Worm (Caenorhabditis elegans): Measurements from ENCODE around the gene R02F2.6.
A peak's percentile ranks its signal among the peaks of the same experiment; 100 is the strongest.

The R02F2.6 gene

DNA sequence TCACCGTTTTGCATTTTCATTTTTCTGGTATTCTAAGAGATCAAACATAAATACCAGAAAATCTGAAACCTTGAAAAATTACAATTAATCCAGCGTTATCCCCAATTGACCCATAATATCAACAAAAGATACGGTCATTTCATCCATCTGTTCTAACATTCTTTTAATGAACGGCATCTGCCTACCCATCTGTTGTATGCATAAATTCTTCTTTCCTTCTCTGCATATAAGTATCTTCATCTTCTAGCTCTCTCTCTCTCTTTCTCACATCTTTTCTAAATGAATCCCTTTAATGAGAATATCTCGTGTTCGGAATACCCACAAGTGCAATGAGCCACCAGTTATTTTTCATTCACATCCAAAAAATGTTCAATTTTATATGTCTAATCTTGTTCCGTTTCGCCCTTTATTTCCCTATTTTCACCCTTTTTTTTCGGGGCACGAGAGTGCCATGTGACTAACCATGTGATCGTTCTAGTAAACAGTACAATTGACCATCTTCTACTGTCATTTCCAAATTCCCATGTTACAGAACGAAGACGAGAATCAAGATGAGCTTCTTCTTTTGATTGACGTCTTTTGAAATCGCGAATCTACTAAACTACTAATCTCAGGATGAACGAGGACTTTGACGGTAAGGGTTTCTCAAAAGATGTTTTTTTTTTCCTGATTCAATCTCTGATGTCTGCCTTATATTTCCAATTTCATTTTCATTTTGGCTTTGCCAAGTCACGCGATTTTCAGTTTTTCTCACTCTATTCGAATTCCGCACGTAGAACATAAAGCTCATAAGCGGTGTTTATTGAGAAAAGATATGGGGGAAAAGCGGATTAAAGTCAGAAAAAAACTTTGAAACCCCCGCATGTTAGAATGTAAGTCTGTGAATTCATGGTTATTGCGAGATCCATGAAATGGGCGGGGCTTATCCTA, 22.9 kb upstream of the R02F2.6 start, which contains the start of gene R02F2.1:
R02F2.1 (plus strand) TSS at position 528 of the 930 bp plus-strand sequence.
- TF ChIP-seq tbx-37 (GFP tag; conservative IDR thresholded peaks at IDR 0.05) (no peak), ceh-13 (GFP tag; optimal IDR thresholded peaks at IDR 0.05) (no peak), sea-1 (GFP tag; conservative IDR thresholded peaks at IDR 0.05) (no peak), hnd-1 (tag; optimal IDR thresholded peaks at IDR 0.05) (no peak)

DNA sequence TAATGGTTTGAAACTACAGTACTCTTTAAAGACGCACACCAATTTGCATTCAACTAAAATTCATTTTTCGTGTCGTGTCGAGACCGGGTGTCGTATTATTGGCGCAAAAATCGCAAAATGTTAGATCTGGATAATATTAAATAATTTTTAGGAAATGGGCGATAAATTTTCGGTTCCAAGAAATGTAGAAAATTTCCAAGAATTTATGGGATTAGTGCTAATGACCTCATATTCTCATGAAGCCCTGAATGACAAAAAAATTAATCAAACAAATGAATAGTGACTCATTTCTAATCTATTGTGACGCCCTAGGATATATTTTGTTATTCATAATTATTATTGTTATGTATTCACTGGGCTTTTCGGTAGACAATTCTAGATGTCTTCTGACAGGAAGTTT, 22.0 kb upstream of the R02F2.6 start:
- TF ChIP-seq aly-1 (tag; optimal IDR thresholded peaks at IDR 0.05): no peak
- no peak for TF ChIP-seq hmg-4 (GFP tag; optimal IDR thresholded peaks at IDR 0.05)
- no peak for TF ChIP-seq ceh-13 (GFP tag; optimal IDR thresholded peaks at IDR 0.05)
- TF ChIP-seq F13C5.2 (tag; optimal IDR thresholded peaks at IDR 0.05): no peak
- no peak for TF ChIP-seq ets-7 (tag; optimal IDR thresholded peaks at IDR 0.05)
- no peak for TF ChIP-seq pes-1 (GFP tag; IDR thresholded peaks at IDR 0.05)
- no peak for TF ChIP-seq B0310.2 (tag; optimal IDR thresholded peaks at IDR 0.05)
- TF ChIP-seq tbx-11 (GFP tag; IDR thresholded peaks at IDR 0.05): no peak
- no peak for TF ChIP-seq hnd-1 (tag; optimal IDR thresholded peaks at IDR 0.05)
- no peak for TF ChIP-seq scrt-1 (GFP tag; IDR thresholded peaks at IDR 0.05)

DNA sequence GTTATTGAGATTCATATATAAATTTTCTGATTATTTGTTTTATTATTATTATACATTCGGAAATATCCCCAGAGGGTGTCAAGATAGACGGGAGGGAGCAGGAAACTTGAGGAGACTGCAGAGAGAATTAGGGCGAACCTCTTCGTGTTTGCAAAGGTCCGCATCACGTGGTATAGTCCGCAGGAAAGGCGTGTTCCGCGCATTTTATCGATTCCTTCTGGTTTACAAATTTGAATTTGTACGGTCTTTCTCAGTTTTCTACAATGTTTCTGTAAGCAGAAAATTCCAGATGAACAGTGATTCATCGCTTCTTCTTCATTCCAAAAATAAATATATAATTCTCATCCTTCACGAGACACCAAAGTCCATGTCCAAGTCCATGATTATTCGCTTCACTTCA, 21.2 kb upstream of the R02F2.6 start:
- no peak for TF ChIP-seq ceh-36 (tag; optimal IDR thresholded peaks at IDR 0.05)
- TF ChIP-seq B0310.2 (tag; optimal IDR thresholded peaks at IDR 0.05): no peak
- no peak for TF ChIP-seq hmg-4 (GFP tag; optimal IDR thresholded peaks at IDR 0.05)
- no peak for TF ChIP-seq pes-1 (GFP tag; IDR thresholded peaks at IDR 0.05)
- no peak for TF ChIP-seq tbx-37 (GFP tag; conservative IDR thresholded peaks at IDR 0.05)
- no peak for TF ChIP-seq hmbx-1 (tag; optimal IDR thresholded peaks at IDR 0.05)
- no peak for TF ChIP-seq hnd-1 (tag; optimal IDR thresholded peaks at IDR 0.05)

DNA sequence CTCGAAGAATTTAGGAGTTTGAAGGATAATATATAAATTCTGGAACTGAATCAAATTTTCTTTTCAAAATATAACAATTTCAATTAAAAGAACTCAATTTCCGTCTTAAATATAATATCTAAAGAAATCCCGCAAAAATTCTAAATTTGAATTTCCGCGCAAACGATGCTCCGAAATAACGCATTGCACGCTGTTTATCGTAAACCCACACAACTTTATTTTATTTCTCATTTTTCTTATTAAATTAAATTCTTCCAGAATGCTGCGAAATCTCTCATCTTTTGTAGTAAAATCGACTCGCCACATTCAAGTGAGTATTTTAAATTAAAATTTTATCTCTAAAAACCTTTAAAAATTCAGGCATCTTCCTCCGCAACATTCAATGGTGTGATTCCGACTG, 20.2 kb upstream of the R02F2.6 start, which contains the start of gene R02F2.9:
R02F2.9 (plus strand) TSS at position 218 of the 400 bp plus-strand sequence.
- TF ChIP-seq F13C5.2 (tag; optimal IDR thresholded peaks at IDR 0.05) (peak; percentile 36), tbx-11 (GFP tag; IDR thresholded peaks at IDR 0.05) (no peak)

DNA sequence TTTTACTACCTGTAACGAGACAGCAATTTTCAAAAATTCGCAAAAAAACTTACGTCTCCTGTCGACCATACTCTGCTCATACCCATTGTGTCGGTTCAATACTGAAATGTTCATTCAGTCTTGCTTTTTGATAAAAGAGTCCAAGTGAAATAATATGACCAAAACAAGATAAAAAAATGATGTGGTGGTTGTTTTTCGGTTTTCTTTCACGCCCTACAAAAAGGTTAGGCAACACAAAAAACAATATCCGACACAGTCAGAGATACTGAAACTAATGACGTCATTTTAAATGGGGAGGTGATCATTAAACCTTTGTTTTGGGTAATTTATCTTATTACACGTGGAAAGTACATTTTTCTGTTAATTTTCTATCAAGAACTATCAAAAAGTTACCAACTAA, 16.4 kb upstream of the R02F2.6 start, which contains the start of gene R02F2.8:
R02F2.8 (minus strand) TSS at position 101 of the 400 bp plus-strand sequence.
- TF ChIP-seq F13C5.2 (tag; optimal IDR thresholded peaks at IDR 0.05) (no peak), pes-1 (GFP tag; IDR thresholded peaks at IDR 0.05) (no peak), tbx-37 (GFP tag; conservative IDR thresholded peaks at IDR 0.05) (no peak), aly-1 (tag; optimal IDR thresholded peaks at IDR 0.05) (no peak), ceh-36 (tag; optimal IDR thresholded peaks at IDR 0.05) (no peak), ets-7 (tag; optimal IDR thresholded peaks at IDR 0.05) (no peak), ama-1 (optimal IDR thresholded peaks at IDR 0.05) (no peak), flt-1 (GFP tag; IDR thresholded peaks at IDR 0.05) (no peak), tbx-11 (GFP tag; IDR thresholded peaks at IDR 0.05) (no peak), ceh-13 (GFP tag; optimal IDR thresholded peaks at IDR 0.05) (no peak), hmbx-1 (tag; optimal IDR thresholded peaks at IDR 0.05) (no peak), hnd-1 (tag; optimal IDR thresholded peaks at IDR 0.05) (no peak), sea-1 (GFP tag; conservative IDR thresholded peaks at IDR 0.05) (no peak), scrt-1 (GFP tag; IDR thresholded peaks at IDR 0.05) (no peak), tra-4 (tag; optimal IDR thresholded peaks at IDR 0.05) (no peak), B0310.2 (tag; optimal IDR thresholded peaks at IDR 0.05) (no peak), hmg-4 (GFP tag; optimal IDR thresholded peaks at IDR 0.05) (no peak)

DNA sequence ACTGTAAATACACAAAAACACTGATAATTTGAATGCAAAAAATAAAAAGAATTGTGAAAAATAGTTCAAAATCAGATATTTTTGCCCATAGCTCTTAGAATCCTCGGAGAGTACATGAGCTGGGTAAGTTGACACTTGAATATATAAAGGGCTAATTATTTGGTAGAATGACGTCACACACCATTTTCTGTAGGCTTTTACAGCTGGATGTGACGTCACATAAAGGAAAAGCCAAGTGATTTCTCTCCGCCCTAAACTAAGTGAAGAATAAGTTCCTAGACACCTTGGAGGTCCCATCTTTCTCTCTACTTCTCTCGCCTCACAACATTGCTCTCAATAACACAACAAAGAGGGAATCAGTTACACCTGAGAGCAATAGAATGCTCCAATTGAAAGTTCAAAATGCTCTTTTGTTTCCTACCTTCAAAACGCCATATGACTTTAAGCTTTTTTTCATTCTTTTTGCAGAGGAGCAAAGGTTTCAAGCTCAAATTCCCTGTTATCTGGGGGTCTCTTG, 8.4 kb upstream of the R02F2.6 start, which contains the start of gene osg-1:
osg-1 (plus strand) TSS at position 467 of the 517 bp plus-strand sequence.
- TF ChIP-seq pes-1 (GFP tag; IDR thresholded peaks at IDR 0.05) (no peak), tbx-11 (GFP tag; IDR thresholded peaks at IDR 0.05) (no peak), F13C5.2 (tag; optimal IDR thresholded peaks at IDR 0.05) (no peak), scrt-1 (GFP tag; IDR thresholded peaks at IDR 0.05) (no peak), hnd-1 (tag; optimal IDR thresholded peaks at IDR 0.05) (no peak), ceh-13 (GFP tag; optimal IDR thresholded peaks at IDR 0.05) (no peak), ets-7 (tag; optimal IDR thresholded peaks at IDR 0.05) (no peak), B0310.2 (tag; optimal IDR thresholded peaks at IDR 0.05) (no peak), ceh-36 (tag; optimal IDR thresholded peaks at IDR 0.05) (no peak), sea-1 (GFP tag; conservative IDR thresholded peaks at IDR 0.05) (no peak), hmg-4 (GFP tag; optimal IDR thresholded peaks at IDR 0.05) (no peak), aly-1 (tag; optimal IDR thresholded peaks at IDR 0.05) (no peak), tra-4 (tag; optimal IDR thresholded peaks at IDR 0.05) (no peak), hmbx-1 (tag; optimal IDR thresholded peaks at IDR 0.05) (no peak)

DNA sequence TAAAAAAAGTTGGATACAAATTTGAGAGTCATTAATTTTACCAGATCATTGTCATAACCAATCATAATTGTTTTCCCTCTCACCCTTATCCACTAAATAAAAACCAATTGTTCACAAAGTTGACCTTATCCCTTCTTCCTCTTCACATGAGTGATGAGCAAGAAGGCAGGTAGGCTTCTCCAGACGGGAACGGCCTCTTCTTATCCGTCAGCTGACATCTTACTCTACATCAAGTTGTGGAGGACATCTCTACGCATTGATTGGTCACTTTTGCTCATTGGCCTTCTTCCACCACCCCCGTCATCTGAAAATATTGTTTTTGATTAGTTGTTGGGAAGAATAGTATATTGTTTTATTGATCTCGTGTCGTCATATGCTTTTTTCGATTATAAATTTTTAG, 7.6 kb upstream of the R02F2.6 start:
- TF ChIP-seq scrt-1 (GFP tag; IDR thresholded peaks at IDR 0.05) (no peak), hmbx-1 (tag; optimal IDR thresholded peaks at IDR 0.05) (no peak), flt-1 (GFP tag; IDR thresholded peaks at IDR 0.05) (no peak), hmg-4 (GFP tag; optimal IDR thresholded peaks at IDR 0.05) (no peak), tra-4 (tag; optimal IDR thresholded peaks at IDR 0.05) (no peak), tbx-11 (GFP tag; IDR thresholded peaks at IDR 0.05) (no peak), hnd-1 (tag; optimal IDR thresholded peaks at IDR 0.05) (no peak), pes-1 (GFP tag; IDR thresholded peaks at IDR 0.05) (no peak)
